Worm (Caenorhabditis elegans) whole organism, mixed stage, embryonic: ENCODE measurements around the gene sre-35.

ENCODE experiments used
- M03D4.4 ChIP-seq: sonication (generic microtip); optimal IDR thresholded peaks from 2 replicates; lab custom pipeline; 2017; ENCODE audit warnings: mild to moderate bottlenecking, missing genetic modification characterization, missing compliant biosample characterization
- bed-3 ChIP-seq: fragments of 200-800 bp; sonication (Bioruptor generic); optimal IDR thresholded peaks from 3 replicates; lab custom pipeline; 2018; ENCODE audit warnings: mild to moderate bottlenecking, missing genetic modification characterization, moderate library complexity, missing compliant biosample characterization
- blmp-1 ChIP-seq: fragments of 150-350 bp; optimal IDR thresholded peaks from 2 replicates; lab custom pipeline; 2014; ENCODE audit warnings: missing biosample characterization, missing genetic modification characterization
- ceh-39 ChIP-seq: fragments of 150-350 bp; optimal IDR thresholded peaks from 2 replicates; lab custom pipeline; 2014; ENCODE audit warnings: missing biosample characterization, missing genetic modification characterization
- ceh-43 ChIP-seq: fragments of 200-800 bp; sonication (Bioruptor generic); optimal IDR thresholded peaks from 2 replicates; lab custom pipeline; 2018; ENCODE audit warnings: mild to moderate bottlenecking, missing genetic modification characterization, moderate library complexity, missing compliant biosample characterization
- ceh-83 ChIP-seq: fragments of 200-800 bp; sonication (Bioruptor generic); optimal IDR thresholded peaks from 2 replicates; lab custom pipeline; 2018; ENCODE audit warnings: mild to moderate bottlenecking, missing genetic modification characterization, missing compliant biosample characterization
- ces-1 ChIP-seq: fragments of 150-350 bp; optimal IDR thresholded peaks from 2 replicates; lab custom pipeline; 2014; ENCODE audit warnings: missing biosample characterization, missing genetic modification reagents, missing genetic modification characterization
- cnd-1 ChIP-seq: fragments of 200-800 bp; sonication (Bioruptor generic); optimal IDR thresholded peaks from 2 replicates; lab custom pipeline; 2018; ENCODE audit warnings: mild to moderate bottlenecking, missing genetic modification characterization, missing compliant biosample characterization
- drap-1 ChIP-seq: fragments of 200-800 bp; sonication (Bioruptor generic); optimal IDR thresholded peaks from 3 replicates; lab custom pipeline; 2018; ENCODE audit warnings: mild to moderate bottlenecking, missing genetic modification characterization, missing compliant biosample characterization
- elt-1 ChIP-seq: sonication (generic microtip); optimal IDR thresholded peaks from 2 replicates; lab custom pipeline; 2017; ENCODE audit warnings: missing genetic modification characterization, mild to moderate bottlenecking, missing compliant biosample characterization, antibody characterized with exemption, moderate library complexity, borderline replicate concordance; ENCODE audit not compliant: insufficient read depth
- elt-3 ChIP-seq: fragments of 150-350 bp; optimal IDR thresholded peaks from 2 replicates; lab custom pipeline; 2014; ENCODE audit warnings: missing biosample characterization, missing genetic modification characterization
- flh-1 ChIP-seq: fragments of 200-800 bp; sonication (Bioruptor generic); optimal IDR thresholded peaks from 2 replicates; lab custom pipeline; 2018; ENCODE audit warnings: mild to moderate bottlenecking, missing genetic modification characterization, moderate library complexity, missing compliant biosample characterization
- ham-2 ChIP-seq: fragments of 200-800 bp; sonication (Bioruptor generic); optimal IDR thresholded peaks from 2 replicates; lab custom pipeline; 2018; ENCODE audit warnings: mild to moderate bottlenecking, missing genetic modification characterization, missing compliant biosample characterization
- hlh-1 ChIP-seq: fragments of 150-350 bp; optimal IDR thresholded peaks from 2 replicates; lab custom pipeline; 2014; ENCODE audit warnings: missing biosample characterization, missing genetic modification reagents, missing genetic modification characterization
- lin-13 ChIP-seq: fragments of 150-350 bp; optimal IDR thresholded peaks from 2 replicates; lab custom pipeline; 2014; ENCODE audit warnings: missing biosample characterization, missing genetic modification characterization
- lin-32 ChIP-seq: fragments of 200-800 bp; sonication (Bioruptor generic); optimal IDR thresholded peaks from 2 replicates; lab custom pipeline; 2018; ENCODE audit warnings: mild to moderate bottlenecking, missing genetic modification characterization, missing compliant biosample characterization
- lsy-2 ChIP-seq: fragments of 150-350 bp; optimal IDR thresholded peaks from 2 replicates; lab custom pipeline; 2014; ENCODE audit warnings: missing biosample characterization, missing genetic modification characterization
- mab-5 ChIP-seq: fragments of 150-350 bp; optimal IDR thresholded peaks from 2 replicates; lab custom pipeline; 2014; ENCODE audit warnings: missing biosample characterization, missing genetic modification characterization
- mep-1 ChIP-seq: fragments of 150-350 bp; optimal IDR thresholded peaks from 2 replicates; lab custom pipeline; 2017; ENCODE audit warnings: missing biosample characterization, missing genetic modification reagents, missing genetic modification characterization, inconsistent platforms
- mls-2 ChIP-seq: sonication (generic microtip); optimal IDR thresholded peaks from 2 replicates; lab custom pipeline; 2016; ENCODE audit warnings: mild to moderate bottlenecking, missing genetic modification characterization, moderate library complexity, missing compliant biosample characterization
- nhr-12 ChIP-seq: fragments of 150-350 bp; optimal IDR thresholded peaks from 2 replicates; lab custom pipeline; 2014; ENCODE audit warnings: missing biosample characterization, missing genetic modification characterization
- nhr-2 ChIP-seq: fragments of 150-350 bp; optimal IDR thresholded peaks from 2 replicates; lab custom pipeline; 2014; ENCODE audit warnings: missing biosample characterization, missing genetic modification characterization
- nhr-237 ChIP-seq: fragments of 150-350 bp; optimal IDR thresholded peaks from 2 replicates; lab custom pipeline; 2014; ENCODE audit warnings: missing biosample characterization, missing genetic modification characterization
- nhr-28 ChIP-seq: fragments of 150-350 bp; optimal IDR thresholded peaks from 2 replicates; lab custom pipeline; 2014; ENCODE audit warnings: missing biosample characterization, missing genetic modification characterization
- nhr-76 ChIP-seq: sonication (generic microtip); optimal IDR thresholded peaks from 2 replicates; lab custom pipeline; 2017; ENCODE audit warnings: missing biosample characterization, missing genetic modification characterization
- pha-4 ChIP-seq: fragments of 150-350 bp; optimal IDR thresholded peaks from 2 replicates; lab custom pipeline; 2018; ENCODE audit warnings: missing biosample characterization, missing genetic modification reagents, missing genetic modification characterization
- sem-2 ChIP-seq: fragments of 200-800 bp; sonication (Bioruptor generic); optimal IDR thresholded peaks from 2 replicates; lab custom pipeline; 2018; ENCODE audit warnings: mild to moderate bottlenecking, missing genetic modification characterization, missing compliant biosample characterization
- snpc-4 ChIP-seq: fragments of 150-350 bp; optimal IDR thresholded peaks from 2 replicates; lab custom pipeline; 2014; ENCODE audit warnings: missing biosample characterization, missing genetic modification characterization
- sptf-1 ChIP-seq: sonication (generic microtip); optimal IDR thresholded peaks from 2 replicates; lab custom pipeline; 2017; ENCODE audit warnings: mild to moderate bottlenecking, missing genetic modification characterization, moderate library complexity, missing compliant biosample characterization
- tbx-8 ChIP-seq: fragments of 200-800 bp; sonication (Bioruptor generic); optimal IDR thresholded peaks from 2 replicates; lab custom pipeline; 2018; ENCODE audit warnings: mild to moderate bottlenecking, missing genetic modification characterization, moderate library complexity, missing compliant biosample characterization
- unc-120 ChIP-seq: sonication (generic microtip); optimal IDR thresholded peaks from 2 replicates; lab custom pipeline; 2017; ENCODE audit warnings: missing genetic modification characterization, missing compliant biosample characterization; ENCODE audit not compliant: poor library complexity, severe bottlenecking
- unc-39 ChIP-seq: fragments of 150-350 bp; optimal IDR thresholded peaks from 2 replicates; lab custom pipeline; 2014; ENCODE audit warnings: missing biosample characterization, missing genetic modification characterization
- unc-62 ChIP-seq: fragments of 150-350 bp; optimal IDR thresholded peaks from 2 replicates; lab custom pipeline; 2014; ENCODE audit warnings: missing biosample characterization, missing genetic modification reagents, missing genetic modification characterization
- zip-8 ChIP-seq: fragments of 150-350 bp; optimal IDR thresholded peaks from 2 replicates; lab custom pipeline; 2014; ENCODE audit warnings: missing biosample characterization, missing genetic modification characterization
- ztf-11 ChIP-seq: fragments of 150-350 bp; optimal IDR thresholded peaks from 2 replicates; lab custom pipeline; 2014; ENCODE audit warnings: missing biosample characterization, missing genetic modification characterization

The sre-35 gene

DNA sequence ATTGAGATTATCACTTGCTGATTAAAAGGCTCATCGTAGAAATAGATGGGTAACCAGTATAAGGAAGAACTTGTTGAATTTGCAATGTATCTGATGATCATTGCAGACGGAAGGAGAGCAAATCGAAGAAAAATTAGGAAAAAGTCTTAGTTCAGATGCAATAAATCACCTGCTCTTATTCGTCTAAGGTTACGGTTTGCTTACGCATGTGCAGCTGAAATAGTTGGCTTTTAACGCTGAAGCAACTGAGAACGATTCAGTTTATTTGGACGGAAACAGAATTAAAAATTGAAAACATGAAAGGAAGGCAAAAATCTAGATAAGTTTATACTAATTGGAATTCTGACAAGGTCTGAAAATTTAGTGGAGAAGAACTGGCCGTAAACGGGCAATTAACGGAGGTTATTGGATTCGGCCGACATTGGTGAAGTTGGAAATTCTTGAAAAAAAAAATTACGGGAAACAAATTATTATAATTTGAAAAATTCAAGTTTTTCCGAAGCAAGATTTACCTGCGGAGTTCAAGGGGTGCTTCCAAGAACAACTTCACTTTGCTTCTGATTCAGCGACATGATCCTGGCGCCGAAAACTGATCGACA lies at the start of gene sre-35, which contains the start of gene sre-33:
Gene sre-35 (minus strand): TSS at position 101 of the 599 bp plus-strand sequence.
Gene sre-33 (plus strand): TSS at position 549 of the 599 bp plus-strand sequence.
- no peak for TF ChIP-seq tbx-8 (GFP tag; lab: Kevin White, UChicago)

DNA sequence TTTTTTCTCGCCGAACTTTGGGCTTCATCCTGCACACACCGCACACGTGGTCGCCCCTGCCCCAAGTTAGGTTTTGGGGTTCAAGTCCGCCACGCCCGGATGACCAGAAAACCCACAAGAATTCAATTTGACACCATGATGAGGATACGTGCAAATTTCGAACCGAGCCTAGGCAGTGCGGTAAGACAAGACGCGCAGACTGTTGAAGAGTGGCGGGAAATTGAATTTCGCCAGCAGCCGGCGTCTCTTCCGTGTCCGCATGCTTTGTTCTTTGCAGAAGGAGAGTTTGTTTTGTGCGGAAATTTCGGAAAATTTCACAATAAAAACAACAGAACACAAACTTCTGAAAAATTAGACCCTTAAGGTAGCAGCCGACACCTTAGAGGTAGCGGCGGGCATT lies 47.3 kb upstream of the sre-35 start:
- TF ChIP-seq elt-1 (tag; lab: Kevin White, UChicago): no peak
- TF ChIP-seq ceh-39 (tag; lab: Kevin White, UChicago): no peak
- TF ChIP-seq ham-2: no peak
- TF ChIP-seq ces-1: peak; percentile 91
- no peak for TF ChIP-seq nhr-2
- TF ChIP-seq ceh-43 (GFP tag; lab: Kevin White, UChicago): no peak
- no peak for TF ChIP-seq hlh-1
- TF ChIP-seq ceh-83 (GFP tag; lab: Kevin White, UChicago): no peak

DNA sequence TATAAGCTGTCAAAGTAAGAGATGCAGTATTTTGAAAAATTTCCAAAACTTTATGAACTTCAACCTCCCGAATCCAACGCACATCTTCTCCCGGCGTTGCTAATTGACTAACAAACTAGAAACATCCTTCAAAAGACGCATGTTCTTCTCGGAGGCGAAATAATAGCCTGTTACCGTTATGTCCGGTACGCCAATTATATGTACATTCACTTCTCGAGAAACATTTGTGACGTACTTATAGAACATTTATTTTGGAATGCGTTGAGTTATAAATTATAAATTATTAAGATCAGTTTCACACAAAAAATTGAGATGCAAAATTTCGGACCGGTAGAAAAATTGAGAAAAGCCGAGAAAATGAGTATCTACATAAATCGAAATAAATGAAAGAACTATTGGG lies 44.3 kb upstream of the sre-35 start, which contains the start of gene T21B4.3:
Gene T21B4.3 (minus strand): TSS at position 101 of the 400 bp plus-strand sequence.
- TF ChIP-seq tbx-8 (GFP tag; lab: Kevin White, UChicago) (no peak), nhr-2 (no peak), drap-1 (GFP tag; lab: Kevin White, UChicago) (no peak), bed-3 (GFP tag; lab: Kevin White, UChicago) (no peak), nhr-76 (tag; lab: Kevin White, UChicago) (no peak), sptf-1 (tag; lab: Kevin White, UChicago) (no peak), ztf-11 (tag; lab: Kevin White, UChicago) (no peak), mab-5 (tag; lab: Kevin White, UChicago) (no peak), unc-39 (tag; lab: Kevin White, UChicago) (no peak), flh-1 (no peak), unc-62 (no peak), mls-2 (tag; lab: Kevin White, UChicago) (no peak), ces-1 (no peak)

DNA sequence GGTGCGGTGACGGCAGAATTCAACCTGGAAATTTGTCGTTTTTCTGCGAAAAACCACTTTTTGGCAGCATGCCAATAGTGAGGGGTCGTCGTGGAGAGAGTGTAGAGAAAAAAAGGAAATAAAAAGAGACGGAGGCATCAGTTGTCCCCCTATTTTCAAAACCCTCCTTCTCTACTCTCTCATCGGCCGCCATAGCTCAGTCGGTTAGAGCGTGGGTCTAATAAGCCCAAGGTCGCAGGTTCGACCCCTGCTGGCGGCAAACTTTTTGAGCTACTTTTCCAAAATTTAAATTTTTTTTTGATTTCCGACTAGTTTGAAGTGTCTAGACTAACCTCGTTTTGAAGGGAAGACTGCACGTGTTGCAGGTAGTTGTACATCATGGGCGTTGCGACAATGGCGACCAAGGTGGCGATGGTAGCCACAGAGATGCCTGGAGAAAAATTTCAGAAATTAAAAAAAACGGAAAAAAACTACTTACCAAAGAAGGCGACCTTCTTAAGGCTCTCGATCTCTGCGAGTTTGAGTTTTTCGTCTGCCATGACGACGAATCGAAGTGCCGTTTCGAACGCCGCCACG lies 42.0 kb upstream of the sre-35 start, which contains the start of gene col-85:
Gene col-85 (minus strand): TSS at position 540 of the 576 bp plus-strand sequence.
- TF ChIP-seq nhr-12 (tag; lab: Kevin White, UChicago) (peak; percentile 38), sptf-1 (tag; lab: Kevin White, UChicago) (peak; percentile 97), drap-1 (GFP tag; lab: Kevin White, UChicago) (peak; percentile 94), ceh-83 (GFP tag; lab: Kevin White, UChicago) (peak; percentile 96), blmp-1 (tag; lab: Kevin White, UChicago) (no peak), hlh-1 (no peak), nhr-237 (peak; percentile 45), snpc-4 (tag; lab: Kevin White, UChicago) (no peak), cnd-1 (peak; percentile 89), ceh-43 (GFP tag; lab: Kevin White, UChicago) (peak; percentile 94), tbx-8 (GFP tag; lab: Kevin White, UChicago) (peak; percentile 91), unc-62 (peak; percentile 23), ztf-11 (tag; lab: Kevin White, UChicago) (peak; percentile 40), elt-1 (tag; lab: Kevin White, UChicago) (peak; percentile 10), nhr-76 (tag; lab: Kevin White, UChicago) (no peak), sem-2 (GFP tag; lab: Kevin White, UChicago) (peak; percentile 86), zip-8 (tag; lab: Kevin White, UChicago) (no peak), lin-13 (tag; lab: Kevin White, UChicago) (peak; percentile 15), nhr-2 (no peak), ces-1 (peak; percentile 47), unc-39 (tag; lab: Kevin White, UChicago) (peak; percentile 50), ham-2 (peak; percentile 94), mab-5 (tag; lab: Kevin White, UChicago) (peak; percentile 49), pha-4 (tag; lab: Kevin White, UChicago) (peak; percentile 18), flh-1 (peak; percentile 92), M03D4.4 (tag; lab: Kevin White, UChicago) (peak; percentile 95), lin-32 (GFP tag; lab: Kevin White, UChicago) (peak; percentile 91), ceh-39 (tag; lab: Kevin White, UChicago) (peak; percentile 1), elt-3 (tag; lab: Kevin White, UChicago) (peak; percentile 4), unc-120 (peak; percentile 94), mep-1 (tag; lab: Kevin White, UChicago) (peak; percentile 58), mls-2 (tag; lab: Kevin White, UChicago) (peak; percentile 98), bed-3 (GFP tag; lab: Kevin White, UChicago) (peak; percentile 94), nhr-28 (tag; lab: Kevin White, UChicago) (peak; percentile 72), lsy-2 (peak; percentile 48)
